Fruit fly (Drosophila melanogaster) whole organism, prepupa: Measurements from ENCODE around the gene CG15369.

Source experiments
- Blimp-1 ChIP-seq: fragments of 200-800 bp; sonication (Bioruptor generic); optimal IDR thresholded peaks from 3 replicates; lab custom pipeline; 2017; ENCODE audit warnings: missing biosample characterization, missing genetic modification characterization, mild to moderate bottlenecking, moderate library complexity, missing genetic modification reagents
- CG10669 ChIP-seq: fragments of 200-800 bp; sonication (Bioruptor generic); optimal IDR thresholded peaks from 3 replicates; lab custom pipeline; 2018; ENCODE audit warnings: missing biosample characterization, mild to moderate bottlenecking, missing genetic modification characterization, moderate library complexity
- CG11294 ChIP-seq: fragments of 200-800 bp; sonication (Bioruptor generic); IDR thresholded peaks from 2 replicates; pipeline ENCODE4 v1.3.6; 2022; ENCODE audit warnings: missing biosample characterization, missing genetic modification characterization
- CG11762 ChIP-seq: fragments of 200-800 bp; sonication (Bioruptor generic); optimal IDR thresholded peaks from 3 replicates; lab custom pipeline; 2016; ENCODE audit warnings: missing biosample characterization, missing genetic modification characterization; ENCODE audit not compliant: insufficient read depth
- CG11902 ChIP-seq: fragments of 200-800 bp; sonication (Bioruptor generic); optimal IDR thresholded peaks from 3 replicates; lab custom pipeline; 2016; ENCODE audit warnings: missing biosample characterization, missing genetic modification characterization
- CG15336 ChIP-seq: fragments of 200-800 bp; sonication (Bioruptor generic); IDR thresholded peaks from 2 replicates; pipeline ENCODE4 v1.3.6; 2022; ENCODE audit warnings: missing biosample characterization, missing genetic modification characterization
- CG1621 ChIP-seq: fragments of 200-800 bp; sonication (Bioruptor generic); optimal IDR thresholded peaks from 3 replicates; lab custom pipeline; 2018; ENCODE audit warnings: missing biosample characterization, mild to moderate bottlenecking, missing genetic modification characterization
- CG16779 ChIP-seq: fragments of 200-800 bp; sonication (Bioruptor generic); optimal IDR thresholded peaks from 3 replicates; lab custom pipeline; 2017; ENCODE audit warnings: missing biosample characterization, mild to moderate bottlenecking, missing genetic modification characterization
- CG3032 ChIP-seq: fragments of 200-800 bp; optimal IDR thresholded peaks from 2 replicates; lab custom pipeline; 2019; ENCODE audit warnings: missing biosample characterization, mild to moderate bottlenecking, missing genetic modification characterization, moderate library complexity
- CG34406 ChIP-seq: fragments of 200-800 bp; sonication (Bioruptor generic); optimal IDR thresholded peaks from 3 replicates; lab custom pipeline; 2016; ENCODE audit warnings: missing biosample characterization, missing genetic modification characterization
- CG3919 ChIP-seq: fragments of 200-800 bp; sonication (Bioruptor generic); optimal IDR thresholded peaks from 3 replicates; lab custom pipeline; 2016; ENCODE audit warnings: missing biosample characterization, missing genetic modification characterization
- CG6163 ChIP-seq: fragments of 200-800 bp; sonication (Bioruptor generic); IDR thresholded peaks from 3 replicates; pipeline ENCODE4 v1.3.6; 2022; ENCODE audit warnings: missing biosample characterization, missing genetic modification characterization
- CG6792 ChIP-seq: fragments of 200-800 bp; sonication (Bioruptor generic); optimal IDR thresholded peaks from 3 replicates; lab custom pipeline; 2016; ENCODE audit warnings: missing biosample characterization, missing genetic modification characterization
- CG6808 ChIP-seq: fragments of 200-800 bp; sonication (Bioruptor generic); optimal IDR thresholded peaks from 3 replicates; lab custom pipeline; 2017; ENCODE audit warnings: missing biosample characterization, missing genetic modification characterization, mild to moderate bottlenecking, moderate library complexity, missing genetic modification reagents
- CG6854 ChIP-seq: fragments of 200-800 bp; sonication (Bioruptor generic); optimal IDR thresholded peaks from 2 replicates; lab custom pipeline; 2017; ENCODE audit warnings: missing biosample characterization, mild to moderate bottlenecking, missing genetic modification characterization
- CG8119 ChIP-seq: fragments of 200-800 bp; sonication (Bioruptor generic); IDR thresholded peaks from 3 replicates; pipeline ENCODE4 v1.3.6; 2022; ENCODE audit warnings: missing biosample characterization, missing genetic modification characterization
- CG8632 ChIP-seq: fragments of 200-800 bp; sonication (Bioruptor generic); optimal IDR thresholded peaks from 3 replicates; lab custom pipeline; 2016; ENCODE audit warnings: missing biosample characterization, missing genetic modification characterization
- CG9139 ChIP-seq: fragments of 200-800 bp; sonication (Bioruptor generic); optimal IDR thresholded peaks from 3 replicates; lab custom pipeline; 2017; ENCODE audit warnings: missing biosample characterization, mild to moderate bottlenecking, missing genetic modification characterization
- Ets21C ChIP-seq: fragments of 200-800 bp; sonication (Bioruptor generic); optimal IDR thresholded peaks from 3 replicates; lab custom pipeline; 2016; ENCODE audit warnings: missing biosample characterization, missing genetic modification characterization
- Ets96B ChIP-seq: fragments of 200-800 bp; optimal IDR thresholded peaks from 2 replicates; lab custom pipeline; 2019; ENCODE audit warnings: missing biosample characterization, mild to moderate bottlenecking, missing genetic modification characterization, moderate library complexity
- Gug ChIP-seq: fragments of 200-800 bp; sonication (Bioruptor generic); IDR thresholded peaks from 2 replicates; pipeline ENCODE4 v1.3.6; 2022; ENCODE audit warnings: missing biosample characterization, missing genetic modification characterization
- Hr39 ChIP-seq: fragments of 200-800 bp; sonication (Bioruptor generic); optimal IDR thresholded peaks from 2 replicates; lab custom pipeline; 2016; ENCODE audit warnings: missing biosample characterization, missing genetic modification characterization
- Lpt ChIP-seq: fragments of 200-800 bp; sonication (Bioruptor generic); optimal IDR thresholded peaks from 3 replicates; lab custom pipeline; 2016; ENCODE audit warnings: missing biosample characterization, missing genetic modification characterization
- Met ChIP-seq: fragments of 200-800 bp; sonication (Bioruptor generic); optimal IDR thresholded peaks from 3 replicates; lab custom pipeline; 2016; ENCODE audit warnings: missing biosample characterization, missing genetic modification characterization
- Sox102F ChIP-seq: fragments of 200-800 bp; sonication (Bioruptor generic); optimal IDR thresholded peaks from 2 replicates; lab custom pipeline; 2016; ENCODE audit warnings: missing biosample characterization, mild to moderate bottlenecking, missing genetic modification characterization
- Sox14 ChIP-seq: fragments of 200-800 bp; sonication (Bioruptor generic); optimal IDR thresholded peaks from 3 replicates; lab custom pipeline; 2016; ENCODE audit warnings: missing biosample characterization, missing genetic modification characterization
- Sox15 ChIP-seq: fragments of 200-800 bp; sonication (Bioruptor generic); optimal IDR thresholded peaks from 3 replicates; lab custom pipeline; 2016; ENCODE audit warnings: missing biosample characterization, missing genetic modification characterization
- achi ChIP-seq: fragments of 200-800 bp; sonication (Bioruptor generic); optimal IDR thresholded peaks from 3 replicates; lab custom pipeline; 2016; ENCODE audit warnings: missing biosample characterization, missing genetic modification characterization
- acj6 ChIP-seq: fragments of 200-800 bp; sonication (Bioruptor generic); optimal IDR thresholded peaks from 3 replicates; lab custom pipeline; 2016; ENCODE audit warnings: missing biosample characterization, missing genetic modification characterization
- cyc ChIP-seq: fragments of 200-800 bp; sonication (Bioruptor generic); optimal IDR thresholded peaks from 3 replicates; lab custom pipeline; 2016; ENCODE audit warnings: missing biosample characterization, missing genetic modification characterization
- dsx ChIP-seq: fragments of 200-800 bp; optimal IDR thresholded peaks from 3 replicates; lab custom pipeline; 2019; ENCODE audit warnings: missing biosample characterization, mild to moderate bottlenecking, missing genetic modification characterization, moderate library complexity; ENCODE audit not compliant: poor library complexity, severe bottlenecking
- eg ChIP-seq: fragments of 200-800 bp; sonication (Bioruptor generic); IDR thresholded peaks from 3 replicates; pipeline ENCODE4 v1.3.6; 2022; ENCODE audit warnings: missing biosample characterization, missing genetic modification characterization
- esn ChIP-seq: fragments of 200-800 bp; sonication (Bioruptor generic); optimal IDR thresholded peaks from 2 replicates; lab custom pipeline; 2016; ENCODE audit warnings: missing biosample characterization, mild to moderate bottlenecking, missing genetic modification characterization, moderate library complexity
- fd59A ChIP-seq: fragments of 200-800 bp; sonication (Bioruptor generic); optimal IDR thresholded peaks from 2 replicates; lab custom pipeline; 2017; ENCODE audit warnings: missing biosample characterization, mild to moderate bottlenecking, missing genetic modification characterization, missing genetic modification reagents
- fkh ChIP-seq: fragments of 200-800 bp; sonication (Bioruptor generic); optimal IDR thresholded peaks from 3 replicates; lab custom pipeline; 2017; ENCODE audit warnings: missing biosample characterization, mild to moderate bottlenecking, missing genetic modification characterization, moderate library complexity
- lz ChIP-seq: fragments of 200-800 bp; sonication (Bioruptor generic); optimal IDR thresholded peaks from 3 replicates; lab custom pipeline; 2016; ENCODE audit warnings: missing biosample characterization, missing genetic modification characterization
- net ChIP-seq: fragments of 200-800 bp; sonication (Bioruptor generic); optimal IDR thresholded peaks from 3 replicates; lab custom pipeline; 2016; ENCODE audit warnings: missing biosample characterization, missing genetic modification characterization
- salr ChIP-seq, 2 experiments: fragments of 200-800 bp; sonication (Bioruptor generic); optimal IDR thresholded peaks; 3 replicates each; lab custom pipeline; 2016 to 2018; ENCODE audit warnings: missing biosample characterization in 2 of 2, missing genetic modification characterization in 2 of 2, mild to moderate bottlenecking in 1 of 2
- ss ChIP-seq, 2 experiments: fragments of 200-800 bp; sonication (Bioruptor generic); optimal IDR thresholded peaks; 2 replicates in 1 of 2; 3 replicates in 1 of 2; lab custom pipeline; 2017 to 2018; ENCODE audit warnings: mild to moderate bottlenecking in 2 of 2, missing biosample characterization in 2 of 2, missing genetic modification characterization in 2 of 2, moderate library complexity in 1 of 2
- svp ChIP-seq: fragments of 200-800 bp; sonication (Bioruptor generic); peaks from one replicate; lab custom pipeline; 2016; ENCODE audit warnings: missing biosample characterization, missing genetic modification characterization
- topi ChIP-seq: fragments of 200-800 bp; sonication (Bioruptor generic); optimal IDR thresholded peaks from 3 replicates; lab custom pipeline; 2016; ENCODE audit warnings: missing biosample characterization, missing genetic modification characterization
- vri ChIP-seq: fragments of 200-800 bp; sonication (Bioruptor generic); optimal IDR thresholded peaks from 3 replicates; lab custom pipeline; 2016; ENCODE audit warnings: missing biosample characterization, mild to moderate bottlenecking, missing genetic modification characterization

Gene CG15369

DNA sequence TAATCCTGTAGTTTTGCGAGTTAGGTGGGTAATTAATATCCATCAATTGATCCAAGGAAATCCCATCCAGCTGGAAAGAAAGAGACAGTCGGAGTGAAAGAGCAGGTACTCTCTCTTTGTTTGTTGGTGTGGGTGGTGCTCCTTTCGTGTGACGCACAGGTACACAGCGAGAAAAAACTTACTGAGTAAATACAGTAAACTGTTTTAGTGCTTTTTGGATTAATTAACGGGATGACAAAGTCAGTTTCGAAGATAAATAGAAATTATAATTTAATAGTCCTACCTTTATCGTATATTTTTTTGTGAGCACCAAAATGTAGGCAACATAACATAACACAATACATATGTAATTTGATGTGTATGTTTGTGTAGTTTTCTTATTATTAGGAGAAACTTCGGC lies 31.4 kb downstream of the CG15369 start (continued):
- peak; percentile 79 for TF ChIP-seq CG6163 (GFP tag; lab: Robert Waterston, UW)
- peak; percentile 28 for TF ChIP-seq Sox14 (GFP tag; lab: Kevin White, UChicago)
- TF ChIP-seq salr (GFP tag; optimal IDR thresholded peaks at IDR 0.05; lab: Kevin White, UChicago) = peak in 1 of 2 experiments; percentile 23
- peak; percentile 61 for TF ChIP-seq Ets96B
- peak; percentile 71 for TF ChIP-seq CG8119 (GFP tag; lab: Robert Waterston, UW)
- TF ChIP-seq svp (GFP tag; lab: Kevin White, UChicago) = peak; percentile 70
- peak; percentile 1 for TF ChIP-seq Sox15 (GFP tag; lab: Kevin White, UChicago)
- no peak for TF ChIP-seq vri (GFP tag; lab: Kevin White, UChicago)
- no peak for TF ChIP-seq CG9139 (GFP tag; lab: Kevin White, UChicago)
- TF ChIP-seq CG16779 (tag; lab: Kevin White, UChicago) = no peak
- no peak for TF ChIP-seq ss (GFP tag; optimal IDR thresholded peaks at IDR 0.05; lab: Kevin White, UChicago)
- peak; percentile 13 for TF ChIP-seq cyc (GFP tag; lab: Kevin White, UChicago)
- TF ChIP-seq CG8632 = peak; percentile 27
- peak; percentile 56 for TF ChIP-seq CG34406 (GFP tag; lab: Kevin White, UChicago)
- no peak for TF ChIP-seq fkh (GFP tag; lab: Kevin White, UChicago)
- no peak for TF ChIP-seq CG11902 (GFP tag; lab: Kevin White, UChicago)
- TF ChIP-seq Blimp-1 (GFP tag; lab: Kevin White, UChicago) = no peak
- TF ChIP-seq Hr39 (GFP tag; lab: Kevin White, UChicago) = peak; percentile 20
- TF ChIP-seq Gug (GFP tag; lab: Robert Waterston, UW) = 0 out of 2 replicates have a peak, but pooled peaks have one; percentile 27
- no peak for TF ChIP-seq Lpt (GFP tag; lab: Kevin White, UChicago)
- peak; percentile 61 for TF ChIP-seq lz (GFP tag; lab: Kevin White, UChicago)
- TF ChIP-seq fd59A (GFP tag; lab: Kevin White, UChicago) = no peak
- peak; percentile 62 for TF ChIP-seq esn
- TF ChIP-seq CG3032 (tag; lab: Kevin White, UChicago) = peak; percentile 24
- TF ChIP-seq CG6808 (GFP tag; lab: Kevin White, UChicago) = peak; percentile 43
- peak; percentile 2 for TF ChIP-seq CG11762 (GFP tag; lab: Kevin White, UChicago)
- peak; percentile 30 for TF ChIP-seq acj6 (GFP tag; lab: Kevin White, UChicago)
- TF ChIP-seq CG11294 = no peak

DNA sequence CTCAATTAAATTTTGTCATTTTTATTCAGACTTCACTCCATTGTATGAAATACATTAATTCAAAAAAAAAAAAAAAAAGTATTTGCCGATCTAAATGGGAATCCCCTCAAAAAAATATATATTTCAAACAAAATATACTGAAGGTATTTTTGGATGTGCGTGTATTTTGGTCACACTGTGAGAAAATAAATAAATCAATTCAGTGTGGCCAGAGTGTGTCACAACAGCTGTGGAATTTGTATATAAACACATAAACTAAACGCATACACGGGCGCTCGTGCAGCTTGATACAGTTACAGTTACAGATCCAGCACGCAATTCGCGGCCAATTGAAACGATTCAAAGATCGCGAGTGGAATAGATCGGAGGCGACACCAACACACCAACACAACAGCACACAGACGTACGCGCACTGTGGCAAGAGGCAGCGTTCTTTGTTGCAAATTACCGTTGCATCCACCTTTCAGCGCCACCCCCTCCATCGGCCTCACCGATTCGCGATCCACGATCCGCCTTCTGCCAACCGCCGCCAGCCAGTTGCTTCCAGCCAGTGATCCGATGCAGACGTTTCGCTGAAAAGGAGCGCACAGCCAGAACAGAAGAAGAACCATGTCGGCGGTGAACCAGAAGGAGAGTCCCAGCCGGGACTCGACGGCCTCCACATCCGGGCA lies 33.6 kb downstream of the CG15369 start, which contains the start of gene CG17754:
TSS of gene CG17754 (plus strand) at position 260 of the 671 bp plus-strand sequence.
- TF ChIP-seq Blimp-1 (GFP tag; lab: Kevin White, UChicago) = no peak
- no peak for TF ChIP-seq Gug (GFP tag; lab: Robert Waterston, UW)
- peak; percentile 38 for TF ChIP-seq Met (GFP tag; lab: Kevin White, UChicago)
- peak; percentile 43 for TF ChIP-seq CG6854 (GFP tag; lab: Kevin White, UChicago)
- peak; percentile 87 for TF ChIP-seq dsx (GFP tag; lab: Kevin White, UChicago)
- no peak for TF ChIP-seq CG1621
- peak; percentile 78 for TF ChIP-seq fkh (GFP tag; lab: Kevin White, UChicago)
- peak; percentile 31 to 62 for TF ChIP-seq ss (GFP tag; optimal IDR thresholded peaks at IDR 0.05; lab: Kevin White, UChicago)
- no peak for TF ChIP-seq CG6808 (GFP tag; lab: Kevin White, UChicago)
- TF ChIP-seq Sox14 (GFP tag; lab: Kevin White, UChicago) = peak; percentile 54
- peak; percentile 56 for TF ChIP-seq CG3919
- TF ChIP-seq CG9139 (GFP tag; lab: Kevin White, UChicago) = peak; percentile 26
- TF ChIP-seq Ets96B = no peak
- peak; percentile 31 for TF ChIP-seq lz (GFP tag; lab: Kevin White, UChicago)
- TF ChIP-seq Sox15 (GFP tag; lab: Kevin White, UChicago) = no peak
- peak; percentile 57; the same call in 2 of the 3 replicates for TF ChIP-seq eg (GFP tag; lab: Robert Waterston, UW)
- TF ChIP-seq net (GFP tag; lab: Kevin White, UChicago) = peak; percentile 14
- peak; percentile 33 for TF ChIP-seq Sox102F
- peak; percentile 56; the same call in 1 of the 3 replicates for TF ChIP-seq CG6163 (GFP tag; lab: Robert Waterston, UW)
- no peak for TF ChIP-seq CG6792 (GFP tag; lab: Kevin White, UChicago)
- peak; percentile 49 for TF ChIP-seq svp (GFP tag; lab: Kevin White, UChicago)
- no peak for TF ChIP-seq Lpt (GFP tag; lab: Kevin White, UChicago)
- peak; percentile 20 for TF ChIP-seq topi (GFP tag; lab: Kevin White, UChicago)
- TF ChIP-seq CG10669 = no peak
- TF ChIP-seq vri (GFP tag; lab: Kevin White, UChicago) = peak; percentile 3
- peak; percentile 5 for TF ChIP-seq esn
- TF ChIP-seq achi = peak; percentile 6
- no peak for TF ChIP-seq Ets21C (GFP tag; lab: Kevin White, UChicago)
- TF ChIP-seq CG15336 = peak; percentile 37; the same call in 1 of the 2 replicates
- TF ChIP-seq, all 60 proteins: peak for 19
